Worm (Caenorhabditis elegans) whole organism, L3 larva: ENCODE measurements around the gene nlp-34.

ENCODE experiments used
- egl-27 ChIP-seq: sonication (generic microtip); optimal IDR thresholded peaks from 4 replicates; lab custom pipeline; 2017; ENCODE audit warnings: missing biosample characterization, missing genetic modification reagents, missing genetic modification characterization
- fkh-10 ChIP-seq: sonication (generic microtip); optimal IDR thresholded peaks from 2 replicates; lab custom pipeline; 2017; ENCODE audit warnings: missing biosample characterization, missing genetic modification reagents, missing genetic modification characterization
- mml-1 ChIP-seq: fragments of 150-350 bp; sonication (generic microtip); optimal IDR thresholded peaks from 3 replicates; lab custom pipeline; 2014; ENCODE audit warnings: missing biosample characterization, missing genetic modification characterization
- nhr-11 ChIP-seq: fragments of 150-350 bp; optimal IDR thresholded peaks from 2 replicates; lab custom pipeline; 2014; ENCODE audit warnings: missing biosample characterization, missing genetic modification characterization
- unc-62 ChIP-seq: fragments of 150-350 bp; sonication (generic microtip); optimal IDR thresholded peaks from 4 replicates; lab custom pipeline; 2014; ENCODE audit warnings: missing biosample characterization, missing genetic modification reagents, missing genetic modification characterization

DNA sequence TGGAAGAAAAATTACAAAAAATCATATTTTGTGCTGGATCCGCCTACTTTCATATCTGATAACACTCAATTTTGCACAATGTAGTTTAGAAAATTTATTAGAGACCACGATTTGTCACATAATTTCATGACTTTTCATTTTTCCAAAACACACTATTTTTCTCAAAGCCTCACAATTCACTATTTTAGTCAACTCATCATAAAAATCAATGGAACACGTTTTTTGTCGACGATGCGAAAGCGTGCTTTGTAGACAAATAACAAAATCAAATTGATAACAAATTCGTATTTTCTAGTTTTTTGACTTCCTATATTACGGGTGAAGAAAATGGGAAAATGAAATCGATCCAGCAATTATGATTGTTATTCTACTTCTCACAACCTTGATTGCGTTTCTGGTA lies 37.1 kb downstream of the nlp-34 start, which contains the start of gene cyp-35B2:
- TF ChIP-seq mml-1 (tag; lab: Kevin White, UChicago) (no peak), egl-27 (tag; lab: Kevin White, UChicago) (no peak), unc-62 (no peak), nhr-11 (tag; lab: Kevin White, UChicago) (no peak), fkh-10 (no peak)
